Fruit fly (Drosophila melanogaster) Kc167 (cell line): Measurements from ENCODE around the gene CG6800.

ENCODE experiments used
- Sin3A ChIP-seq: fragments of >200 bp; optimal IDR thresholded peaks from 2 replicates; lab custom pipeline; 2018; ENCODE audit warnings: missing external identifiers
- h ChIP-seq: fragments of >200 bp; optimal IDR thresholded peaks from 3 replicates; lab custom pipeline; 2018; ENCODE audit warnings: missing external identifiers
- psq ChIP-seq: fragments of >200 bp; optimal IDR thresholded peaks from 2 replicates; lab custom pipeline; 2017; ENCODE audit warnings: missing external identifiers
- ttk ChIP-seq: sonication (Bioruptor generic); optimal IDR thresholded peaks from 2 replicates; lab custom pipeline; 2017; ENCODE audit warnings: missing external identifiers

DNA sequence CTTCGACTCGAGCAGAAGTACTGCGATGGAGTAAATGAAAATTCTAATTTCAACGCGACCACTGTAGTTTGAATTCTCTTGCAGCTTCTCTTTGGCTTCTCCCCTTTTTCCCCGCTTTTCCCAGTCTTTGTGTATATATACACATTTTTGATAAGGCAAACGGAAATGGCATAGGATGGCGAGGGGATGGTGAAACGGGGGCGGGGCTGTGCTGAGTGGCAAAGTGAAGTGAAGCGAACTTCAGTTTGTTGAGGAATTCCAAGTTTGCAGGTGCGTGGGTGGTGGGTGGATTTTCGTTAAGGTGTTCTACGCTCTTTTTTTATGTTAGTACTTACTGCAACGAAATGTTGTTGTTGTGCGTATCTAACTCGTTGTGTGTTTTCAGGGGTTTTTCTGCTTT lies 31.3 kb downstream of the CG6800 start:
- no peak for TF ChIP-seq psq (lab: Kevin White, UChicago)
- no peak for TF ChIP-seq ttk (lab: Kevin White, UChicago)
- no peak for TF ChIP-seq h (lab: Kevin White, UChicago)
- TF ChIP-seq Sin3A (lab: Kevin White, UChicago): no peak
